Worm (Caenorhabditis elegans) whole organism, young adult: Measurements from ENCODE around the gene R10E11.6.

Source experiments
- B0336.3 ChIP-seq: fragments of 200-800 bp; sonication (Bioruptor generic); IDR thresholded peaks from 2 replicates; pipeline ENCODE4 v1.3.6; 2022; ENCODE audit warnings: missing genetic modification characterization, missing compliant biosample characterization
- F49E8.2 ChIP-seq: sonication (generic microtip); optimal IDR thresholded peaks from 3 replicates; lab custom pipeline; 2017; ENCODE audit warnings: missing genetic modification characterization, mild to moderate bottlenecking, missing compliant biosample characterization, antibody characterized with exemption, moderate library complexity; ENCODE audit not compliant: insufficient read depth
- F57A8.1 ChIP-seq: fragments of 200-800 bp; sonication (Bioruptor generic); optimal IDR thresholded peaks from 2 replicates; lab custom pipeline; 2018; ENCODE audit warnings: mild to moderate bottlenecking, missing genetic modification characterization, moderate library complexity, missing compliant biosample characterization
- F57C9.4 ChIP-seq: sonication (generic microtip); optimal IDR thresholded peaks from 2 replicates; lab custom pipeline; 2017; ENCODE audit warnings: mild to moderate bottlenecking, missing genetic modification characterization, missing compliant biosample characterization
- K12H6.12 ChIP-seq: fragments of 200-800 bp; sonication (Bioruptor generic); optimal IDR thresholded peaks from 2 replicates; lab custom pipeline; 2018; ENCODE audit warnings: mild to moderate bottlenecking, missing genetic modification characterization, missing compliant biosample characterization
- T26A5.8 ChIP-seq: sonication (generic microtip); optimal IDR thresholded peaks from 2 replicates; lab custom pipeline; 2016; ENCODE audit warnings: missing genetic modification characterization, missing compliant biosample characterization
- Y53F4B.3 ChIP-seq: fragments of 200-800 bp; sonication (Bioruptor generic); IDR thresholded peaks from 2 replicates; pipeline ENCODE4 v1.3.6; 2022; ENCODE audit warnings: missing genetic modification reagents, missing genetic modification characterization, missing compliant biosample characterization
- Y53G8AR.9 ChIP-seq: fragments of 200-800 bp; sonication (Bioruptor generic); conservative IDR thresholded peaks from 2 replicates; pipeline ENCODE4 v1.3.6; 2022; ENCODE audit warnings: missing genetic modification reagents, missing genetic modification characterization, missing compliant biosample characterization
- Y67H2A.10 ChIP-seq: fragments of 200-800 bp; sonication (Bioruptor generic); conservative IDR thresholded peaks from 2 replicates; pipeline ENCODE4 v1.3.6; 2022; ENCODE audit warnings: missing genetic modification reagents, missing genetic modification characterization, missing compliant biosample characterization
- Y79H2A.3 ChIP-seq: fragments of 200-800 bp; sonication (Bioruptor generic); conservative IDR thresholded peaks from 2 replicates; pipeline ENCODE4 v1.3.6; 2022; ENCODE audit warnings: missing genetic modification reagents, missing genetic modification characterization, missing compliant biosample characterization
- Y95B8A.8 ChIP-seq: fragments of 200-800 bp; sonication (Bioruptor generic); IDR thresholded peaks from 2 replicates; pipeline ENCODE4 v1.3.6; 2022; ENCODE audit warnings: missing genetic modification reagents, missing genetic modification characterization, missing compliant biosample characterization
- ZK185.1 ChIP-seq: sonication (generic microtip); optimal IDR thresholded peaks from 2 replicates; lab custom pipeline; 2016; ENCODE audit warnings: mild to moderate bottlenecking, missing genetic modification characterization, missing compliant biosample characterization; ENCODE audit not compliant: poor library complexity, severe bottlenecking
- aptf-3 ChIP-seq: fragments of 200-800 bp; sonication (Bioruptor generic); IDR thresholded peaks from 2 replicates; pipeline ENCODE4 v1.3.6; 2022; ENCODE audit warnings: missing genetic modification characterization, missing compliant biosample characterization
- atf-7 ChIP-seq: sonication (generic microtip); optimal IDR thresholded peaks from 2 replicates; lab custom pipeline; 2017; ENCODE audit warnings: mild to moderate bottlenecking, missing genetic modification characterization, missing compliant biosample characterization
- attf-6 ChIP-seq: fragments of 200-800 bp; sonication (Bioruptor generic); IDR thresholded peaks from 2 replicates; pipeline ENCODE4 v1.3.6; 2022; ENCODE audit warnings: missing genetic modification reagents, missing genetic modification characterization, missing compliant biosample characterization
- bed-1 ChIP-seq: fragments of 200-800 bp; sonication (Bioruptor generic); IDR thresholded peaks from 2 replicates; pipeline ENCODE4 v1.3.6; 2022; ENCODE audit warnings: missing genetic modification reagents, missing genetic modification characterization, missing compliant biosample characterization
- bed-2 ChIP-seq: fragments of 200-800 bp; sonication (Bioruptor generic); IDR thresholded peaks from 2 replicates; pipeline ENCODE4 v1.3.6; 2022; ENCODE audit warnings: missing genetic modification reagents, missing genetic modification characterization, missing compliant biosample characterization
- ceh-58 ChIP-seq: fragments of 200-800 bp; sonication (Bioruptor generic); IDR thresholded peaks from 2 replicates; pipeline ENCODE4 v1.3.6; 2022; ENCODE audit warnings: missing genetic modification characterization, missing compliant biosample characterization
- ceh-79 ChIP-seq: sonication (generic microtip); optimal IDR thresholded peaks from 2 replicates; lab custom pipeline; 2017; ENCODE audit warnings: mild to moderate bottlenecking, missing genetic modification characterization, missing compliant biosample characterization
- dox-1 ChIP-seq: fragments of 200-800 bp; sonication (Bioruptor generic); IDR thresholded peaks from 2 replicates; pipeline ENCODE4 v1.3.6; 2022; ENCODE audit warnings: missing genetic modification reagents, missing genetic modification characterization, missing compliant biosample characterization
- dpff-1 ChIP-seq: sonication (generic microtip); optimal IDR thresholded peaks from 2 replicates; lab custom pipeline; 2017; ENCODE audit warnings: mild to moderate bottlenecking, missing genetic modification characterization, missing compliant biosample characterization
- efl-1 ChIP-seq: fragments of 150-350 bp; optimal IDR thresholded peaks from 2 replicates; lab custom pipeline; 2014; ENCODE audit warnings: missing biosample characterization, missing genetic modification reagents, missing genetic modification characterization
- egl-18 ChIP-seq: fragments of 200-800 bp; sonication (Bioruptor generic); IDR thresholded peaks from 2 replicates; pipeline ENCODE4 v1.3.6; 2022; ENCODE audit warnings: missing genetic modification reagents, missing genetic modification characterization, missing compliant biosample characterization
- egrh-3 ChIP-seq: fragments of 200-800 bp; sonication (Bioruptor generic); IDR thresholded peaks from 2 replicates; pipeline ENCODE4 v1.3.6; 2022; ENCODE audit warnings: missing genetic modification reagents, missing genetic modification characterization, missing compliant biosample characterization
- ets-4 ChIP-seq: fragments of 200-800 bp; sonication (Bioruptor generic); optimal IDR thresholded peaks from 2 replicates; lab custom pipeline; 2018; ENCODE audit warnings: mild to moderate bottlenecking, missing genetic modification characterization, missing compliant biosample characterization
- hrde-1 ChIP-seq: sonication (generic microtip); optimal IDR thresholded peaks from 2 replicates; lab custom pipeline; 2016; ENCODE audit warnings: missing genetic modification characterization, mild to moderate bottlenecking, missing compliant biosample characterization, moderate library complexity, missing genotype, missing genetic modification reagents, borderline replicate concordance
- lin-26 ChIP-seq: fragments of 200-800 bp; sonication (Bioruptor generic); IDR thresholded peaks from 2 replicates; pipeline ENCODE4 v1.3.6; 2022; ENCODE audit warnings: missing genetic modification reagents, missing genetic modification characterization, missing compliant biosample characterization
- madf-10 ChIP-seq: sonication (generic microtip); optimal IDR thresholded peaks from 2 replicates; lab custom pipeline; 2016; ENCODE audit warnings: mild to moderate bottlenecking, missing genetic modification characterization, missing compliant biosample characterization
- madf-8 ChIP-seq: fragments of 200-800 bp; sonication (Bioruptor generic); conservative IDR thresholded peaks from 2 replicates; pipeline ENCODE4 v1.3.6; 2022; ENCODE audit warnings: missing genetic modification reagents, missing genetic modification characterization, missing compliant biosample characterization
- mel-28 ChIP-seq: sonication (generic microtip); optimal IDR thresholded peaks from 2 replicates; lab custom pipeline; 2016; ENCODE audit warnings: borderline replicate concordance, mild to moderate bottlenecking, missing genetic modification characterization, missing compliant biosample characterization
- mes-4 ChIP-seq: sonication (generic microtip); optimal IDR thresholded peaks from 2 replicates; lab custom pipeline; 2016; ENCODE audit warnings: missing genotype, missing genetic modification characterization, missing compliant biosample characterization
- mxl-1 ChIP-seq: sonication (generic microtip); optimal IDR thresholded peaks from 2 replicates; lab custom pipeline; 2016; ENCODE audit warnings: missing genetic modification characterization, missing compliant biosample characterization
- nfya-1 ChIP-seq: sonication (generic microtip); optimal IDR thresholded peaks from 2 replicates; lab custom pipeline; 2017; ENCODE audit warnings: antibody characterized with exemption, missing compliant biosample characterization, missing genetic modification characterization, borderline replicate concordance; ENCODE audit not compliant: insufficient read depth
- nhr-80 ChIP-seq: sonication (generic microtip); optimal IDR thresholded peaks from 2 replicates; lab custom pipeline; 2016; ENCODE audit warnings: missing genetic modification characterization, missing compliant biosample characterization
- pbrm-1 ChIP-seq: fragments of 200-800 bp; sonication (Bioruptor generic); IDR thresholded peaks from 2 replicates; pipeline ENCODE4 v1.3.6; 2022; ENCODE audit warnings: missing genetic modification reagents, missing genetic modification characterization, missing compliant biosample characterization
- rec-8 ChIP-seq, 2 experiments: sonication (generic microtip); optimal IDR thresholded peaks; 2 replicates each; lab custom pipeline; 2016; ENCODE audit warnings: mild to moderate bottlenecking in 2 of 2, missing genetic modification characterization in 2 of 2, missing genetic modification reagents in 2 of 2, missing genotype in 2 of 2, missing biosample characterization in 1 of 2, missing compliant biosample characterization in 1 of 2, moderate library complexity in 1 of 2
- rpc-1 ChIP-seq, 2 experiments: fragments of 150-350 bp in 1 of 2; sonication (generic microtip) in 1 of 2; optimal IDR thresholded peaks; 2 replicates each; lab custom pipeline; 2014 to 2018; ENCODE audit warnings: missing biosample characterization in 1 of 2, missing genetic modification characterization in 1 of 2, missing genetic modification reagents in 1 of 2, missing genotype in 1 of 2
- sdz-38 ChIP-seq: sonication (generic microtip); optimal IDR thresholded peaks from 2 replicates; lab custom pipeline; 2016; ENCODE audit warnings: missing genotype, missing genetic modification characterization, missing compliant biosample characterization
- snpc-3.4 ChIP-seq: sonication (generic microtip); optimal IDR thresholded peaks from 2 replicates; lab custom pipeline; 2017; ENCODE audit warnings: missing genetic modification characterization, mild to moderate bottlenecking, missing compliant biosample characterization, antibody characterized with exemption, moderate library complexity, missing genotype, missing genetic modification reagents
- somi-1 ChIP-seq: fragments of 200-800 bp; sonication (Bioruptor generic); optimal IDR thresholded peaks from 2 replicates; lab custom pipeline; 2018; ENCODE audit warnings: mild to moderate bottlenecking, missing genetic modification characterization, missing compliant biosample characterization
- tbx-9 ChIP-seq: sonication (generic microtip); optimal IDR thresholded peaks from 2 replicates; lab custom pipeline; 2016; ENCODE audit warnings: borderline replicate concordance, missing genetic modification characterization, inconsistent platforms, missing compliant biosample characterization
- tlf-1 ChIP-seq: fragments of 200-800 bp; sonication (Bioruptor generic); optimal IDR thresholded peaks from 2 replicates; lab custom pipeline; 2018; ENCODE audit warnings: mild to moderate bottlenecking, missing genetic modification characterization, missing compliant biosample characterization
- unc-130 ChIP-seq: sonication (generic microtip); optimal IDR thresholded peaks from 2 replicates; lab custom pipeline; 2016; ENCODE audit warnings: missing genetic modification reagents, missing genetic modification characterization, missing compliant biosample characterization
- zfh-2 ChIP-seq: fragments of 200-800 bp; sonication (Bioruptor generic); conservative IDR thresholded peaks from 2 replicates; pipeline ENCODE4 v1.3.6; 2022; ENCODE audit warnings: missing genetic modification reagents, missing genetic modification characterization, missing compliant biosample characterization
- zim-3 ChIP-seq: sonication (generic microtip); optimal IDR thresholded peaks from 2 replicates; lab custom pipeline; 2017; ENCODE audit warnings: mild to moderate bottlenecking, missing genetic modification characterization, moderate library complexity, missing compliant biosample characterization
- ztf-18 ChIP-seq: sonication (generic microtip); optimal IDR thresholded peaks from 2 replicates; lab custom pipeline; 2016; ENCODE audit warnings: missing genotype, mild to moderate bottlenecking, missing genetic modification characterization, missing compliant biosample characterization
- ztf-26 ChIP-seq: sonication (generic microtip); optimal IDR thresholded peaks from 2 replicates; lab custom pipeline; 2017; ENCODE audit warnings: missing genetic modification characterization, missing compliant biosample characterization
- ztf-6 ChIP-seq: fragments of 200-800 bp; sonication (Bioruptor generic); IDR thresholded peaks from 2 replicates; pipeline ENCODE4 v1.3.6; 2022; ENCODE audit warnings: missing genetic modification reagents, missing genetic modification characterization, missing compliant biosample characterization

The R10E11.6 gene

DNA sequence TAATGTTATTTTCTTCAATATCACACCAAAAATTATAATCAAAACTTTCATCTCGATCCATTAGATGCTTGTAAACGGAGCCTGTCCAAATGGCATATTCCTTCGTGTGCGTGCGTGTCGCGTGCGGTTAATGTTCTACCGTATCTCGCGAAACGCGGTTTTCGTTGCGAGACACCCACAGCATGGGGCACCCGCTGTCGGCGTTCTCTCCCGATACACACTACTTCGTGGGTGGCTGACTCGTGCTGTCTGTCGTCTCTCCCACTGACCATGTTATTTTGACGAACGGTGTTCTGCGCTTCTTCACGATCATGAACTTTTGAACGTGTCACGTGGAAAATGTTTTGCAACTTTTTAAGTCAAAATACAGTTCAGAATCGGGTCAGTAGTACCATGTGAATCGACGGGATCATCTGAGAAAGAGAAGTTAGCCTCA is 17.3 kb upstream of the R10E11.6 start (continued):
- peak; percentile 97 for TF ChIP-seq bed-1 (GFP tag; lab: Robert Waterston, UW)
- TF ChIP-seq aptf-3 (GFP tag; lab: Robert Waterston, UW): no peak
- peak; percentile 98 for TF ChIP-seq Y53G8AR.9 (GFP tag; lab: Robert Waterston, UW)
- peak; percentile 99 for TF ChIP-seq Y67H2A.10 (GFP tag; lab: Robert Waterston, UW)
- TF ChIP-seq B0336.3: peak; percentile 99
- peak; percentile 98 for TF ChIP-seq ztf-26 (tag; lab: Kevin White, UChicago)
- no peak for TF ChIP-seq tbx-9 (tag; lab: Kevin White, UChicago)
- peak; percentile 98 for TF ChIP-seq ets-4 (GFP tag; lab: Kevin White, UChicago)
- no peak for TF ChIP-seq rec-8 (tag; optimal IDR thresholded peaks at IDR 0.05; lab: Kevin White, UChicago)
- TF ChIP-seq madf-8 (GFP tag; lab: Robert Waterston, UW): no peak
- no peak for TF ChIP-seq hrde-1 (tag; lab: Kevin White, UChicago)
- no peak for TF ChIP-seq T26A5.8 (tag; lab: Kevin White, UChicago)
- TF ChIP-seq ceh-58: no peak
- TF ChIP-seq ztf-18: peak; percentile 82
- TF ChIP-seq snpc-3.4 (tag; lab: Kevin White, UChicago): peak; percentile 55
- peak; percentile 88 for TF ChIP-seq dpff-1 (tag; lab: Kevin White, UChicago)
- no peak; the same call in 1 of the 2 replicates for TF ChIP-seq Y79H2A.3 (GFP tag; lab: Robert Waterston, UW)
- TF ChIP-seq somi-1 (GFP tag; lab: Kevin White, UChicago): peak; percentile 99
- TF ChIP-seq mxl-1: no peak
- TF ChIP-seq tlf-1 (GFP tag; lab: Kevin White, UChicago): peak; percentile 97
- TF ChIP-seq attf-6 (GFP tag; lab: Robert Waterston, UW): peak; percentile 44; the same call in 1 of the 2 replicates
- TF ChIP-seq ZK185.1: peak; percentile 90
- peak; percentile 100 for TF ChIP-seq K12H6.12
- TF ChIP-seq egrh-3 (GFP tag; lab: Robert Waterston, UW): peak; percentile 54
- TF ChIP-seq madf-10 (tag; lab: Kevin White, UChicago): peak; percentile 94
- peak; percentile 99 for TF ChIP-seq zfh-2 (GFP tag; lab: Robert Waterston, UW)
- TF ChIP-seq nfya-1 (tag; lab: Kevin White, UChicago): no peak
- peak; percentile 94 for TF ChIP-seq zim-3
- TF ChIP-seq sdz-38 (tag; lab: Kevin White, UChicago): no peak
- TF ChIP-seq rpc-1 (optimal IDR thresholded peaks at IDR 0.05; lab: Kevin White, UChicago): peak; percentile 19
- TF ChIP-seq rpc-1 (tag; optimal IDR thresholded peaks at IDR 0.05; lab: Kevin White, UChicago): no peak
- peak; percentile 95 for TF ChIP-seq F57C9.4 (tag; lab: Kevin White, UChicago)
- TF ChIP-seq efl-1: no peak
- peak; percentile 71 for TF ChIP-seq F57A8.1 (GFP tag; lab: Kevin White, UChicago)
- TF ChIP-seq ztf-6 (GFP tag; lab: Robert Waterston, UW): peak; percentile 77; the same call in 1 of the 2 replicates
- TF ChIP-seq ceh-79 (tag; lab: Kevin White, UChicago): peak; percentile 77
- peak; percentile 93 for TF ChIP-seq egl-18
- peak; percentile 97 for TF ChIP-seq nhr-80 (tag; lab: Kevin White, UChicago)
- no peak for TF ChIP-seq Y53F4B.3 (GFP tag; lab: Robert Waterston, UW)
- TF ChIP-seq F49E8.2 (tag; lab: Kevin White, UChicago): no peak
- TF ChIP-seq pbrm-1 (GFP tag; lab: Robert Waterston, UW): peak; percentile 97
- peak; percentile 91 for TF ChIP-seq lin-26 (GFP tag; lab: Robert Waterston, UW)
- peak; percentile 97 for TF ChIP-seq atf-7 (tag; lab: Kevin White, UChicago)
- peak; percentile 56 for TF ChIP-seq mel-28
- TF ChIP-seq unc-130 (GFP tag; lab: Kevin White, UChicago): peak; percentile 3
- no peak for TF ChIP-seq bed-2 (GFP tag; lab: Robert Waterston, UW)
- peak; percentile 96 for TF ChIP-seq Y95B8A.8 (GFP tag; lab: Robert Waterston, UW)
- TF ChIP-seq dox-1 (GFP tag; lab: Robert Waterston, UW): peak; percentile 97
- no peak for TF ChIP-seq mes-4 (tag; lab: Kevin White, UChicago)
